Worm (Caenorhabditis elegans): ENCODE data around the gene nid-1.

ce11 chrV:12953702-12954101 is 43.8 kb downstream of the nid-1 start, which contains the start of gene eif-3.K:
- no peak for TF ChIP-seq elt-1 (tag; optimal IDR thresholded peaks at IDR 0.05)
- no peak for TF ChIP-seq nhr-11 (tag; optimal IDR thresholded peaks at IDR 0.05)
- TF ChIP-seq aly-2 (tag; optimal IDR thresholded peaks at IDR 0.05) = no peak
- TF ChIP-seq zag-1 (tag; optimal IDR thresholded peaks at IDR 0.05) = no peak
- TF ChIP-seq nhr-77 (tag; optimal IDR thresholded peaks at IDR 0.05) = no peak
- no peak for TF ChIP-seq sma-3 (GFP tag; optimal IDR thresholded peaks at IDR 0.05)
- TF ChIP-seq C34F6.9 (tag; optimal IDR thresholded peaks at IDR 0.05) = no peak
- no peak for TF ChIP-seq ama-1 (optimal IDR thresholded peaks at IDR 0.05)
- no peak for TF ChIP-seq unc-62 (GFP tag; optimal IDR thresholded peaks at IDR 0.05)
- TF ChIP-seq lin-39 (tag; optimal IDR thresholded peaks at IDR 0.05) = no peak

Measured in whole organism, L2 larva.